Worm (Caenorhabditis elegans) whole organism, L4 larva: Measurements from ENCODE around the gene srh-39.

ENCODE experiments used
- D1046.2 ChIP-seq: fragments of 200-800 bp; sonication (Bioruptor generic); IDR thresholded peaks from 2 replicates; pipeline ENCODE4 v1.3.6; 2022; ENCODE audit warnings: missing genetic modification characterization, missing compliant biosample characterization
- F37D6.2 ChIP-seq: sonication (generic microtip); optimal IDR thresholded peaks from 2 replicates; lab custom pipeline; 2016; ENCODE audit warnings: mild to moderate bottlenecking, missing genetic modification characterization, missing compliant biosample characterization
- Y48G9A.11 ChIP-seq: fragments of 200-800 bp; sonication (Bioruptor generic); IDR thresholded peaks from 2 replicates; pipeline ENCODE4 v1.3.6; 2022; ENCODE audit warnings: missing genetic modification reagents, missing genetic modification characterization, missing compliant biosample characterization
- Y75B8A.6 ChIP-seq: fragments of 200-800 bp; sonication (Bioruptor generic); IDR thresholded peaks from 2 replicates; pipeline ENCODE4 v1.3.6; 2022; ENCODE audit warnings: missing genetic modification reagents, missing genetic modification characterization, missing compliant biosample characterization
- ceh-28 ChIP-seq: fragments of 150-350 bp; optimal IDR thresholded peaks from 2 replicates; lab custom pipeline; 2014; ENCODE audit warnings: missing biosample characterization, missing genetic modification reagents, missing genetic modification characterization
- ctbp-1 ChIP-seq: fragments of 200-800 bp; sonication (Bioruptor generic); IDR thresholded peaks from 2 replicates; pipeline ENCODE4 v1.3.6; 2022; ENCODE audit warnings: missing genetic modification reagents, missing genetic modification characterization, missing compliant biosample characterization
- daf-16 ChIP-seq, 3 experiments: sonication (generic microtip); optimal IDR thresholded peaks; 2 replicates each; lab custom pipeline; 2016 to 2017; ENCODE audit warnings: missing genetic modification characterization in 3 of 3, missing genetic modification reagents in 3 of 3, mild to moderate bottlenecking in 2 of 3, missing compliant biosample characterization in 2 of 3, missing biosample characterization in 1 of 3, moderate library complexity in 1 of 3
- dmd-6 ChIP-seq: fragments of 200-800 bp; sonication (Bioruptor generic); IDR thresholded peaks from 2 replicates; pipeline ENCODE4 v1.3.6; 2022; ENCODE audit warnings: missing genetic modification reagents, missing genetic modification characterization, missing compliant biosample characterization
- dmd-9 ChIP-seq: fragments of 200-800 bp; sonication (Bioruptor generic); IDR thresholded peaks from 2 replicates; pipeline ENCODE4 v1.3.6; 2022; ENCODE audit warnings: missing genetic modification reagents, missing genetic modification characterization, missing compliant biosample characterization
- dpl-1 ChIP-seq: fragments of 150-350 bp; optimal IDR thresholded peaks from 2 replicates; lab custom pipeline; 2014; ENCODE audit warnings: missing biosample characterization, missing genetic modification reagents, missing genetic modification characterization
- gei-8 ChIP-seq: fragments of 200-800 bp; sonication (Bioruptor generic); optimal IDR thresholded peaks from 2 replicates; lab custom pipeline; 2018; ENCODE audit warnings: mild to moderate bottlenecking, missing genetic modification characterization, missing compliant biosample characterization
- hlh-11 ChIP-seq: fragments of 200-800 bp; sonication (Bioruptor generic); optimal IDR thresholded peaks from 2 replicates; lab custom pipeline; 2018; ENCODE audit warnings: mild to moderate bottlenecking, missing genetic modification characterization, missing compliant biosample characterization
- hmg-1.1 ChIP-seq: fragments of 200-800 bp; sonication (Bioruptor generic); IDR thresholded peaks from 2 replicates; pipeline ENCODE4 v1.3.6; 2022; ENCODE audit warnings: missing genetic modification reagents, missing genetic modification characterization, missing compliant biosample characterization
- lin-38 ChIP-seq: fragments of 200-800 bp; sonication (Bioruptor generic); IDR thresholded peaks from 2 replicates; pipeline ENCODE4 v1.3.6; 2022; ENCODE audit warnings: missing genetic modification reagents, missing genetic modification characterization, missing compliant biosample characterization
- lsy-2 ChIP-seq, 2 experiments: fragments of 150-350 bp in 1 of 2; sonication (generic microtip) in 1 of 2; optimal IDR thresholded peaks; 2 replicates each; lab custom pipeline; 2014 to 2017; ENCODE audit warnings: missing biosample characterization in 2 of 2, missing genetic modification characterization in 2 of 2
- madf-5 ChIP-seq, 2 experiments: fragments of 200-800 bp; sonication (Bioruptor generic); IDR thresholded peaks; 2 replicates each; pipeline ENCODE4 v1.3.6; 2022; ENCODE audit warnings: missing compliant biosample characterization in 2 of 2, missing genetic modification characterization in 2 of 2
- madf-9 ChIP-seq: fragments of 200-800 bp; sonication (Bioruptor generic); conservative IDR thresholded peaks from 2 replicates; pipeline ENCODE4 v1.3.6; 2022; ENCODE audit warnings: missing genetic modification reagents, missing genetic modification characterization, missing compliant biosample characterization
- mdl-1 ChIP-seq, 2 experiments: fragments of 150-350 bp in 1 of 2; sonication (generic microtip) in 1 of 2; optimal IDR thresholded peaks; 2 replicates each; lab custom pipeline; 2014 to 2017; ENCODE audit warnings: missing biosample characterization in 2 of 2, missing genetic modification characterization in 2 of 2
- mep-1 ChIP-seq: fragments of 150-350 bp; sonication (generic microtip); optimal IDR thresholded peaks from 3 replicates; lab custom pipeline; 2014; ENCODE audit warnings: missing biosample characterization, missing genetic modification characterization
- mxl-2 ChIP-seq: fragments of 200-800 bp; sonication (Bioruptor generic); conservative IDR thresholded peaks from 2 replicates; pipeline ENCODE4 v1.3.6; 2022; ENCODE audit warnings: missing genetic modification reagents, missing genetic modification characterization, missing compliant biosample characterization
- nhr-10 ChIP-seq: fragments of 150-350 bp; optimal IDR thresholded peaks from 2 replicates; lab custom pipeline; 2014; ENCODE audit warnings: missing biosample characterization, missing genetic modification characterization
- nhr-11 ChIP-seq: fragments of 150-350 bp; optimal IDR thresholded peaks from 2 replicates; lab custom pipeline; 2014; ENCODE audit warnings: missing biosample characterization, missing genetic modification characterization
- nhr-111 ChIP-seq: fragments of 200-800 bp; sonication (Bioruptor generic); optimal IDR thresholded peaks from 2 replicates; lab custom pipeline; 2018; ENCODE audit warnings: mild to moderate bottlenecking, missing genetic modification characterization, missing compliant biosample characterization
- nhr-25 ChIP-seq: sonication (generic microtip); optimal IDR thresholded peaks from 2 replicates; lab custom pipeline; 2017; ENCODE audit warnings: missing genetic modification characterization, mild to moderate bottlenecking, missing compliant biosample characterization, antibody characterized with exemption, moderate library complexity, borderline replicate concordance; ENCODE audit not compliant: insufficient read depth
- nhr-76 ChIP-seq: fragments of 150-350 bp; optimal IDR thresholded peaks from 2 replicates; lab custom pipeline; 2014; ENCODE audit warnings: missing biosample characterization, missing genetic modification characterization
- pha-4 ChIP-seq, 2 experiments: fragments of 150-350 bp in 1 of 2; fragments of 200-800 bp in 1 of 2; sonication (Bioruptor generic) in 1 of 2; IDR thresholded peaks in 1 of 2; optimal IDR thresholded peaks in 1 of 2; 2 replicates each; pipeline versions ENCODE4 v1.3.6 to Lab custom; 2014 to 2022; ENCODE audit warnings: missing genetic modification characterization in 2 of 2, missing genetic modification reagents in 2 of 2, missing biosample characterization in 1 of 2, missing compliant biosample characterization in 1 of 2
- spr-1 ChIP-seq: sonication (generic microtip); optimal IDR thresholded peaks from 2 replicates; lab custom pipeline; 2016; ENCODE audit warnings: mild to moderate bottlenecking, missing genetic modification characterization, missing compliant biosample characterization
- unc-62 ChIP-seq, 3 experiments: fragments of 150-350 bp in 1 of 3; sonication (generic microtip); optimal IDR thresholded peaks in 2 of 3; peaks in 1 of 3; 1 replicate in 1 of 3; 2 replicates in 2 of 3; lab custom pipeline; 2014 to 2017; ENCODE audit warnings: missing biosample characterization in 3 of 3, missing genetic modification characterization in 3 of 3, missing genetic modification reagents in 3 of 3, missing genotype in 1 of 3
- ztf-11 ChIP-seq: fragments of 150-350 bp; optimal IDR thresholded peaks from 2 replicates; lab custom pipeline; 2014; ENCODE audit warnings: missing biosample characterization, missing genetic modification characterization
- ztf-7 ChIP-seq: fragments of 150-350 bp; optimal IDR thresholded peaks from 2 replicates; lab custom pipeline; 2014; ENCODE audit warnings: missing biosample characterization, missing genetic modification characterization

The srh-39 gene

ce11 chrII:7756810-7757209 is 8.5 kb downstream of the srh-39 start (continued):
- TF ChIP-seq lsy-2 (tag; optimal IDR thresholded peaks at IDR 0.05; lab: Kevin White, UChicago) (peak in 1 of 2 experiments; percentile 74), ztf-11 (tag; lab: Kevin White, UChicago) (no peak), nhr-10 (peak; percentile 24)

ce11 chrII:7755116-7755571 is 10.2 kb downstream of the srh-39 start, which contains the start of the genes B0228.6 and B0228.1:
Gene B0228.6, minus strand, starts transcription at chrII:7755166.
Gene B0228.1, plus strand, starts transcription at chrII:7755343.
- 0 out of 2 replicates have a peak, but pooled peaks have one; percentile 24 for TF ChIP-seq ctbp-1 (GFP tag; lab: Robert Waterston, UW)
- TF ChIP-seq dpl-1 (GFP tag; lab: Kevin White, UChicago): no peak
- peak in 1 of 2 experiments; percentile 6 for TF ChIP-seq mdl-1 (tag; optimal IDR thresholded peaks at IDR 0.05; lab: Kevin White, UChicago)
- TF ChIP-seq, all 104 proteins: peak for 2

- TF ChIP-seq nhr-111 (GFP tag; lab: Kevin White, UChicago): no peak
- TF ChIP-seq lsy-2 (tag; optimal IDR thresholded peaks at IDR 0.05; lab: Kevin White, UChicago): no peak
- no peak for TF ChIP-seq Y75B8A.6 (GFP tag; lab: Robert Waterston, UW)
- no peak for TF ChIP-seq madf-5 (GFP tag; IDR thresholded peaks at IDR 0.05; lab: Robert Waterston, UW)
- no peak for TF ChIP-seq hlh-11
- TF ChIP-seq D1046.2 (GFP tag; lab: Robert Waterston, UW): no peak
- no peak for TF ChIP-seq mep-1 (tag; lab: Kevin White, UChicago)
- TF ChIP-seq pha-4 (GFP tag; IDR thresholded peaks at IDR 0.05; lab: Robert Waterston, UW): no peak
- no peak for TF ChIP-seq pha-4 (tag; optimal IDR thresholded peaks at IDR 0.05; lab: Kevin White, UChicago)
- TF ChIP-seq ztf-7 (tag; lab: Kevin White, UChicago): no peak
- no peak for TF ChIP-seq madf-9 (GFP tag; lab: Robert Waterston, UW)
- TF ChIP-seq, all 104 proteins: peak for 0
Observed at ce11 chrII:7753500-7753899, 11.9 kb downstream of the srh-39 start, which contains the start of gene trx-1. Gene trx-1, minus strand, starts transcription at chrII:7753600.

DNA sequence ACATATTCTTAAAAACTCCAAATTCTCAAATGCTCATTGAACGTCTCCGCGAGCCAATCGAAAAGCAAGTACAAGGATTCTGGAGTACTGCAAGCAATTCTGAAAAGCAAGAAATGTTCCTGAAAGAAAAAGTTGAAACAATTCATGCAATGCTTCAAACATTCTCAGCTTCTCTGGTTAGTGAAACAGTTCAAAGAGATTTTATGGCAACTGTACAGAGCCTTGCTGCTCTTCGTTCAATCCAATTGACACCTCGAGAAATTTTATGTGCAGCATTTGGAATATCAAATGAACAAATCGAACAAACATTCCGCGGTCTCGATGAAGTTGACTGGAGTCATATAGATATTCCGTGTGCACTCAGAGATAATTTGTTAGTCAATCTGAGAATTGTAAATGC is 28.6 kb downstream of the srh-39 start:
- TF ChIP-seq mxl-2 (GFP tag; lab: Robert Waterston, UW) (no peak), unc-62 (GFP tag; optimal IDR thresholded peaks at IDR 0.05 in 1 of 2; lab: Kevin White, UChicago) (peak in 1 of 2 experiments; percentile 95), unc-62 (tag; optimal IDR thresholded peaks at IDR 0.05; lab: Kevin White, UChicago) (no peak)
- TF ChIP-seq, all 104 proteins: peak for 1

ce11 chrII:7724603-7725002 is 40.8 kb downstream of the srh-39 start, which contains the start of gene cpna-2:
Gene cpna-2, plus strand, starts transcription at chrII:7724903.
- no peak for TF ChIP-seq F37D6.2 (tag; lab: Kevin White, UChicago)
- TF ChIP-seq ceh-28 (tag; lab: Kevin White, UChicago): no peak
- TF ChIP-seq ztf-11 (tag; lab: Kevin White, UChicago): no peak
- no peak for TF ChIP-seq gei-8 (GFP tag; lab: Kevin White, UChicago)
- no peak for TF ChIP-seq Y48G9A.11
- TF ChIP-seq hlh-11: no peak
- TF ChIP-seq nhr-76 (tag; lab: Kevin White, UChicago): no peak
- TF ChIP-seq dmd-6 (GFP tag; lab: Robert Waterston, UW): no peak
- TF ChIP-seq spr-1: no peak
- TF ChIP-seq hmg-1.1 (GFP tag; lab: Robert Waterston, UW): no peak
- TF ChIP-seq lin-38: no peak
- no peak for TF ChIP-seq nhr-25 (tag; lab: Kevin White, UChicago)
- TF ChIP-seq dmd-9 (GFP tag; lab: Robert Waterston, UW): no peak
- TF ChIP-seq, all 104 proteins: peak for 0

ce11 chrII:7722784-7723183 is 42.6 kb downstream of the srh-39 start:
- TF ChIP-seq hlh-11: peak; percentile 31
- peak in 1 of 2 experiments; percentile 20 for TF ChIP-seq daf-16 (GFP tag; optimal IDR thresholded peaks at IDR 0.05; lab: Kevin White, UChicago)
- TF ChIP-seq daf-16 (tag; optimal IDR thresholded peaks at IDR 0.05; lab: Kevin White, UChicago): no peak
- TF ChIP-seq nhr-11 (tag; lab: Kevin White, UChicago): peak; percentile 12
- no peak for TF ChIP-seq unc-62 (GFP tag; optimal IDR thresholded peaks at IDR 0.05 in 1 of 2; lab: Kevin White, UChicago)
- TF ChIP-seq unc-62 (tag; optimal IDR thresholded peaks at IDR 0.05; lab: Kevin White, UChicago): no peak
